Worm (Caenorhabditis elegans) whole organism, L3 larva: Measurements from ENCODE around the gene aaim-1.

Experiments used
- elt-2 ChIP-seq: sonication (generic microtip); optimal IDR thresholded peaks from 2 replicates; lab custom pipeline; 2016; ENCODE audit warnings: missing genetic modification reagents, mild to moderate bottlenecking, missing genetic modification characterization, missing compliant biosample characterization
- nhr-28 ChIP-seq: fragments of 150-350 bp; optimal IDR thresholded peaks from 2 replicates; lab custom pipeline; 2014; ENCODE audit warnings: missing biosample characterization, missing genetic modification characterization

DNA sequence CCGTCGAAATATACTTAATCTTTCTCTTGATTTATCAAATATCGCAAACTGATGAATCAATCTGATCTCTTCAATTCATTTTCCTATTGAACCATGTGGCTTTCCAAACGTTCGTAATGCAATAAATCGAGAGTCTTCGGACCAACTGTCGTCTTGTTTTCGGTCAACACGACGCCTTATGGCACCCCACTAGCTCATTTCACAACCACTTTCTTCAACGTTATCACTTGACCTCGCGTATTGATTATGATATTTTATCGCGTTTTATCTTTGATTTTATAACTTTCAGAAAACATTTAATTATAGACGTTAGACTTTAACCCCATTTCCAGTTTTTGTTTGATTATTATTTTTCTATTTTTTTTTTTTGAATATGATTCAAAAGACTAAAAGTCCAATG lies 52.4 kb downstream of the aaim-1 start:
- TF ChIP-seq nhr-28 (tag; lab: Kevin White, UChicago) = no peak
- peak; percentile 59 for TF ChIP-seq elt-2 (tag; lab: Kevin White, UChicago)
